Fruit fly (Drosophila melanogaster): ENCODE measurements around the gene Pde9.

Pde9 gene

dm6 chrX:12750582-12750927 lies 146.6 kb downstream of the Pde9 start:
- TF ChIP-seq dl (GFP tag; optimal IDR thresholded peaks at IDR 0.05; ENCODE audit: insufficient read depth in 1 of 2, partially characterized antibody in 2 of 2) (peak in 1 of 2 experiments; percentile 36), Vsx2 (GFP tag; optimal IDR thresholded peaks at IDR 0.05; ENCODE audit: partially characterized antibody) (peak; percentile 2), CG32264 (GFP tag; optimal IDR thresholded peaks at IDR 0.05) (no peak), Sp1 (GFP tag; optimal IDR thresholded peaks at IDR 0.05) (no peak), Dif (GFP tag; optimal IDR thresholded peaks at IDR 0.05; ENCODE audit: partially characterized antibody) (peak; percentile 22), jim (GFP tag; optimal IDR thresholded peaks at IDR 0.05) (peak; percentile 7), ey (GFP tag; optimal IDR thresholded peaks at IDR 0.05) (no peak), Jra (GFP tag; optimal IDR thresholded peaks at IDR 0.05) (no peak), foxo (GFP tag; optimal IDR thresholded peaks at IDR 0.05) (no peak), Hnf4 (GFP tag; optimal IDR thresholded peaks at IDR 0.05) (no peak), CrebA (GFP tag; optimal IDR thresholded peaks at IDR 0.05; ENCODE audit: borderline replicate concordance) (peak; percentile 64)

- no peak for TF ChIP-seq Mio (GFP tag; optimal IDR thresholded peaks at IDR 0.05)
- peak; percentile 56 for TF ChIP-seq psq (GFP tag; optimal IDR thresholded peaks at IDR 0.05)
Observed at dm6 chrX:12749891-12750581, 147.1 kb downstream of the Pde9 start.

- TF ChIP-seq CrebA (GFP tag; optimal IDR thresholded peaks at IDR 0.05; ENCODE audit: borderline replicate concordance), result no peak
- no peak for TF ChIP-seq rgr (GFP tag; optimal IDR thresholded peaks at IDR 0.05)
- no peak for TF ChIP-seq OdsH (GFP tag; optimal IDR thresholded peaks at IDR 0.05)
- no peak for TF ChIP-seq lola (GFP tag; optimal IDR thresholded peaks at IDR 0.05)
- TF ChIP-seq Dfd (GFP tag; optimal IDR thresholded peaks at IDR 0.05), result peak; percentile 18
- no peak for TF ChIP-seq Abd-B (GFP tag; optimal IDR thresholded peaks at IDR 0.05)
Observed at dm6 chrX:12748967-12749366, 148.2 kb downstream of the Pde9 start.

dm6 chrX:12747746-12748710 lies 149.1 kb downstream of the Pde9 start:
- TF ChIP-seq Jra (GFP tag; optimal IDR thresholded peaks at IDR 0.05) (no peak), tai (GFP tag; optimal IDR thresholded peaks at IDR 0.05) (no peak), Hr83 (GFP tag; optimal IDR thresholded peaks at IDR 0.05; ENCODE audit: poor library complexity, severe bottlenecking) (no peak), sv (GFP tag; optimal IDR thresholded peaks at IDR 0.05) (no peak), OdsH (GFP tag; optimal IDR thresholded peaks at IDR 0.05) (no peak), GATAd (GFP tag; optimal IDR thresholded peaks at IDR 0.05) (no peak), rgr (GFP tag; optimal IDR thresholded peaks at IDR 0.05) (peak; percentile 8), fru (GFP tag; optimal IDR thresholded peaks at IDR 0.05) (peak; percentile 8), Hnf4 (GFP tag; optimal IDR thresholded peaks at IDR 0.05) (no peak), Sp1 (GFP tag; optimal IDR thresholded peaks at IDR 0.05) (peak; percentile 34), dl (GFP tag; optimal IDR thresholded peaks at IDR 0.05; ENCODE audit: insufficient read depth in 1 of 2, partially characterized antibody in 2 of 2) (no peak), br (GFP tag; optimal IDR thresholded peaks at IDR 0.05) (no peak), sage (GFP tag; optimal IDR thresholded peaks at IDR 0.05) (no peak), HLH106 (tag; optimal IDR thresholded peaks at IDR 0.05) (peak; percentile 39), CrebA (GFP tag; optimal IDR thresholded peaks at IDR 0.05; ENCODE audit: borderline replicate concordance) (no peak), Dif (GFP tag; optimal IDR thresholded peaks at IDR 0.05; ENCODE audit: partially characterized antibody) (peak; percentile 58), brk (GFP tag; optimal IDR thresholded peaks at IDR 0.05) (no peak), psq (GFP tag; optimal IDR thresholded peaks at IDR 0.05) (peak; percentile 99), dmrt93B (GFP tag; optimal IDR thresholded peaks at IDR 0.05) (peak; percentile 18), foxo (GFP tag; optimal IDR thresholded peaks at IDR 0.05) (peak in 1 of 2 experiments; percentile 32), h (GFP tag; optimal IDR thresholded peaks at IDR 0.05) (no peak), usp (GFP tag; optimal IDR thresholded peaks at IDR 0.05) (no peak), N (GFP tag; optimal IDR thresholded peaks at IDR 0.05) (no peak), woc (GFP tag; optimal IDR thresholded peaks at IDR 0.05) (no peak), jim (GFP tag; optimal IDR thresholded peaks at IDR 0.05) (no peak)
